Worm (Caenorhabditis elegans) whole organism, young adult: ENCODE measurements around the gene Y7A5A.24.
A peak's percentile ranks its signal among the peaks of the same experiment; 100 is the strongest.

Experiments
- B0035.1 ChIP-seq: sonication (generic microtip); optimal IDR thresholded peaks from 2 replicates; lab custom pipeline; 2016; ENCODE audit warnings: missing genetic modification characterization, mild to moderate bottlenecking, missing compliant biosample characterization, missing genotype, missing genetic modification reagents
- D2030.7 ChIP-seq: fragments of 200-800 bp; sonication (Bioruptor generic); IDR thresholded peaks from 2 replicates; pipeline ENCODE4 v1.3.6; 2022; ENCODE audit warnings: missing genetic modification reagents, missing genetic modification characterization, missing compliant biosample characterization
- F22D6.2 ChIP-seq: sonication (generic microtip); optimal IDR thresholded peaks from 2 replicates; lab custom pipeline; 2016; ENCODE audit warnings: mild to moderate bottlenecking, missing genetic modification characterization, missing compliant biosample characterization
- F23B12.7 ChIP-seq: sonication (generic microtip); optimal IDR thresholded peaks from 2 replicates; lab custom pipeline; 2017; ENCODE audit warnings: missing genetic modification characterization, mild to moderate bottlenecking, missing compliant biosample characterization, antibody characterized with exemption, moderate library complexity; ENCODE audit not compliant: insufficient read depth
- F33H1.4 ChIP-seq: fragments of 200-800 bp; sonication (Bioruptor generic); IDR thresholded peaks from 2 replicates; pipeline ENCODE4 v1.3.6; 2022; ENCODE audit warnings: missing genetic modification reagents, missing genetic modification characterization, missing compliant biosample characterization
- K11D2.4 ChIP-seq: fragments of 200-800 bp; sonication (Bioruptor generic); IDR thresholded peaks from 2 replicates; pipeline ENCODE4 v1.3.6; 2022; ENCODE audit warnings: missing genetic modification reagents, missing genetic modification characterization, missing compliant biosample characterization
- T26A5.8 ChIP-seq: sonication (generic microtip); optimal IDR thresholded peaks from 2 replicates; lab custom pipeline; 2016; ENCODE audit warnings: missing genetic modification characterization, missing compliant biosample characterization
- Y53G8AR.9 ChIP-seq: fragments of 200-800 bp; sonication (Bioruptor generic); conservative IDR thresholded peaks from 2 replicates; pipeline ENCODE4 v1.3.6; 2022; ENCODE audit warnings: missing genetic modification reagents, missing genetic modification characterization, missing compliant biosample characterization
- Y56A3A.18 ChIP-seq: fragments of 200-800 bp; sonication (Bioruptor generic); IDR thresholded peaks from 2 replicates; pipeline ENCODE4 v1.3.6; 2022; ENCODE audit warnings: missing genetic modification reagents, missing genetic modification characterization, missing compliant biosample characterization
- Y79H2A.3 ChIP-seq: fragments of 200-800 bp; sonication (Bioruptor generic); conservative IDR thresholded peaks from 2 replicates; pipeline ENCODE4 v1.3.6; 2022; ENCODE audit warnings: missing genetic modification reagents, missing genetic modification characterization, missing compliant biosample characterization
- ZK185.1 ChIP-seq: sonication (generic microtip); optimal IDR thresholded peaks from 2 replicates; lab custom pipeline; 2016; ENCODE audit warnings: mild to moderate bottlenecking, missing genetic modification characterization, missing compliant biosample characterization; ENCODE audit not compliant: poor library complexity, severe bottlenecking
- akir-1 ChIP-seq: fragments of 200-800 bp; sonication (Bioruptor generic); optimal IDR thresholded peaks from 2 replicates; lab custom pipeline; 2018; ENCODE audit warnings: mild to moderate bottlenecking, missing genetic modification characterization, moderate library complexity, missing compliant biosample characterization
- aptf-2 ChIP-seq: fragments of 200-800 bp; sonication (Bioruptor generic); conservative IDR thresholded peaks from 2 replicates; pipeline ENCODE4 v1.3.6; 2022; ENCODE audit warnings: missing genetic modification reagents, missing genetic modification characterization, missing compliant biosample characterization
- atf-7 ChIP-seq: sonication (generic microtip); optimal IDR thresholded peaks from 2 replicates; lab custom pipeline; 2017; ENCODE audit warnings: mild to moderate bottlenecking, missing genetic modification characterization, missing compliant biosample characterization
- athp-1 ChIP-seq: sonication (generic microtip); optimal IDR thresholded peaks from 2 replicates; lab custom pipeline; 2017; ENCODE audit warnings: mild to moderate bottlenecking, missing genetic modification characterization, missing compliant biosample characterization
- bed-1 ChIP-seq: fragments of 200-800 bp; sonication (Bioruptor generic); IDR thresholded peaks from 2 replicates; pipeline ENCODE4 v1.3.6; 2022; ENCODE audit warnings: missing genetic modification reagents, missing genetic modification characterization, missing compliant biosample characterization
- bed-2 ChIP-seq: fragments of 200-800 bp; sonication (Bioruptor generic); IDR thresholded peaks from 2 replicates; pipeline ENCODE4 v1.3.6; 2022; ENCODE audit warnings: missing genetic modification reagents, missing genetic modification characterization, missing compliant biosample characterization
- ccch-3 ChIP-seq: fragments of 200-800 bp; sonication (Bioruptor generic); optimal IDR thresholded peaks from 2 replicates; lab custom pipeline; 2018; ENCODE audit warnings: mild to moderate bottlenecking, missing genetic modification characterization, missing compliant biosample characterization
- ceh-100 ChIP-seq: fragments of 200-800 bp; sonication (Bioruptor generic); IDR thresholded peaks from 2 replicates; pipeline ENCODE4 v1.3.6; 2022; ENCODE audit warnings: missing genetic modification reagents, missing genetic modification characterization, missing compliant biosample characterization
- ceh-58 ChIP-seq: fragments of 200-800 bp; sonication (Bioruptor generic); IDR thresholded peaks from 2 replicates; pipeline ENCODE4 v1.3.6; 2022; ENCODE audit warnings: missing genetic modification characterization, missing compliant biosample characterization
- ceh-91 ChIP-seq: fragments of 200-800 bp; sonication (Bioruptor generic); IDR thresholded peaks from 2 replicates; pipeline ENCODE4 v1.3.6; 2022; ENCODE audit warnings: missing genetic modification reagents, missing genetic modification characterization, missing compliant biosample characterization
- die-1 ChIP-seq: sonication (generic microtip); optimal IDR thresholded peaks from 2 replicates; lab custom pipeline; 2016; ENCODE audit warnings: missing genotype, mild to moderate bottlenecking, missing genetic modification characterization, missing compliant biosample characterization
- efl-1 ChIP-seq: fragments of 150-350 bp; optimal IDR thresholded peaks from 2 replicates; lab custom pipeline; 2014; ENCODE audit warnings: missing biosample characterization, missing genetic modification reagents, missing genetic modification characterization
- ets-4 ChIP-seq: fragments of 200-800 bp; sonication (Bioruptor generic); optimal IDR thresholded peaks from 2 replicates; lab custom pipeline; 2018; ENCODE audit warnings: mild to moderate bottlenecking, missing genetic modification characterization, missing compliant biosample characterization
- gei-17 ChIP-seq: fragments of 200-800 bp; sonication (Bioruptor generic); optimal IDR thresholded peaks from 2 replicates; lab custom pipeline; 2018; ENCODE audit warnings: mild to moderate bottlenecking, missing genetic modification characterization, missing compliant biosample characterization
- him-1 ChIP-seq: sonication (generic microtip); optimal IDR thresholded peaks from 2 replicates; lab custom pipeline; 2016; ENCODE audit warnings: missing genotype, missing genetic modification reagents, missing genetic modification characterization, missing compliant biosample characterization
- hmg-1.2 ChIP-seq: fragments of 200-800 bp; sonication (Bioruptor generic); IDR thresholded peaks from 2 replicates; pipeline ENCODE4 v1.3.6; 2022; ENCODE audit warnings: missing genetic modification reagents, missing genetic modification characterization, missing compliant biosample characterization
- hmg-20 ChIP-seq: fragments of 200-800 bp; sonication (Bioruptor generic); IDR thresholded peaks from 2 replicates; pipeline ENCODE4 v1.3.6; 2022; ENCODE audit warnings: missing genetic modification reagents, missing genetic modification characterization, missing compliant biosample characterization
- hsf-1 ChIP-seq: fragments of 200-800 bp; sonication (Bioruptor generic); IDR thresholded peaks from 2 replicates; pipeline ENCODE4 v1.3.6; 2022; ENCODE audit warnings: missing genetic modification reagents, missing genetic modification characterization, missing compliant biosample characterization
- let-526 ChIP-seq: fragments of 200-800 bp; sonication (Bioruptor generic); IDR thresholded peaks from 2 replicates; pipeline ENCODE4 v1.3.6; 2022; ENCODE audit warnings: missing genetic modification reagents, missing genetic modification characterization, missing compliant biosample characterization
- let-607 ChIP-seq, 2 experiments: fragments of 200-800 bp in 1 of 2; sonication (Bioruptor generic) in 1 of 2; sonication (generic microtip) in 1 of 2; optimal IDR thresholded peaks; 2 replicates each; lab custom pipeline; 2016 to 2018; ENCODE audit warnings: mild to moderate bottlenecking in 2 of 2, missing compliant biosample characterization in 2 of 2, missing genetic modification characterization in 2 of 2, moderate library complexity in 2 of 2, missing genotype in 1 of 2
- lin-26 ChIP-seq: fragments of 200-800 bp; sonication (Bioruptor generic); IDR thresholded peaks from 2 replicates; pipeline ENCODE4 v1.3.6; 2022; ENCODE audit warnings: missing genetic modification reagents, missing genetic modification characterization, missing compliant biosample characterization
- lsy-27 ChIP-seq: sonication (generic microtip); optimal IDR thresholded peaks from 2 replicates; lab custom pipeline; 2017; ENCODE audit warnings: missing genetic modification characterization, mild to moderate bottlenecking, missing compliant biosample characterization, antibody characterized with exemption, missing genotype, borderline replicate concordance; ENCODE audit not compliant: insufficient read depth
- nfya-1 ChIP-seq: sonication (generic microtip); optimal IDR thresholded peaks from 2 replicates; lab custom pipeline; 2017; ENCODE audit warnings: antibody characterized with exemption, missing compliant biosample characterization, missing genetic modification characterization, borderline replicate concordance; ENCODE audit not compliant: insufficient read depth
- nfya-2 ChIP-seq: fragments of 200-800 bp; sonication (Bioruptor generic); IDR thresholded peaks from 2 replicates; pipeline ENCODE4 v1.3.6; 2022; ENCODE audit warnings: missing genetic modification reagents, missing genetic modification characterization, missing compliant biosample characterization
- nhr-80 ChIP-seq: sonication (generic microtip); optimal IDR thresholded peaks from 2 replicates; lab custom pipeline; 2016; ENCODE audit warnings: missing genetic modification characterization, missing compliant biosample characterization
- pha-4 ChIP-seq: fragments of 150-350 bp; sonication (generic microtip); optimal IDR thresholded peaks from 2 replicates; lab custom pipeline; 2014; ENCODE audit warnings: missing biosample characterization, missing genetic modification reagents, missing genetic modification characterization
- rec-8 ChIP-seq, 2 experiments: sonication (generic microtip); optimal IDR thresholded peaks; 2 replicates each; lab custom pipeline; 2016; ENCODE audit warnings: mild to moderate bottlenecking in 2 of 2, missing genetic modification characterization in 2 of 2, missing genetic modification reagents in 2 of 2, missing genotype in 2 of 2, missing biosample characterization in 1 of 2, missing compliant biosample characterization in 1 of 2, moderate library complexity in 1 of 2
- rpc-1 ChIP-seq, 2 experiments: fragments of 150-350 bp in 1 of 2; sonication (generic microtip) in 1 of 2; optimal IDR thresholded peaks; 2 replicates each; lab custom pipeline; 2014 to 2018; ENCODE audit warnings: missing biosample characterization in 1 of 2, missing genetic modification characterization in 1 of 2, missing genetic modification reagents in 1 of 2, missing genotype in 1 of 2
- sdz-38 ChIP-seq: sonication (generic microtip); optimal IDR thresholded peaks from 2 replicates; lab custom pipeline; 2016; ENCODE audit warnings: missing genotype, missing genetic modification characterization, missing compliant biosample characterization
- tbp1 ChIP-seq: fragments of 200-800 bp; sonication (Bioruptor generic); optimal IDR thresholded peaks from 2 replicates; lab custom pipeline; 2018; ENCODE audit warnings: mild to moderate bottlenecking, missing genetic modification characterization, missing compliant biosample characterization
- tbx-9 ChIP-seq: sonication (generic microtip); optimal IDR thresholded peaks from 2 replicates; lab custom pipeline; 2016; ENCODE audit warnings: borderline replicate concordance, missing genetic modification characterization, inconsistent platforms, missing compliant biosample characterization
- tlf-1 ChIP-seq: fragments of 200-800 bp; sonication (Bioruptor generic); optimal IDR thresholded peaks from 2 replicates; lab custom pipeline; 2018; ENCODE audit warnings: mild to moderate bottlenecking, missing genetic modification characterization, missing compliant biosample characterization
- unc-62 ChIP-seq: fragments of 150-350 bp; optimal IDR thresholded peaks from 2 replicates; lab custom pipeline; 2014; ENCODE audit warnings: missing biosample characterization, missing genetic modification reagents, missing genetic modification characterization
- zim-3 ChIP-seq: sonication (generic microtip); optimal IDR thresholded peaks from 2 replicates; lab custom pipeline; 2017; ENCODE audit warnings: mild to moderate bottlenecking, missing genetic modification characterization, moderate library complexity, missing compliant biosample characterization
- ztf-22 ChIP-seq: fragments of 200-800 bp; sonication (Bioruptor generic); optimal IDR thresholded peaks from 2 replicates; lab custom pipeline; 2018; ENCODE audit warnings: mild to moderate bottlenecking, missing genetic modification characterization, moderate library complexity, missing compliant biosample characterization
- ztf-25 ChIP-seq: fragments of 200-800 bp; sonication (Bioruptor generic); IDR thresholded peaks from 2 replicates; pipeline ENCODE4 v1.3.6; 2022; ENCODE audit warnings: missing genetic modification reagents, missing genetic modification characterization, missing compliant biosample characterization
- ztf-26 ChIP-seq: sonication (generic microtip); optimal IDR thresholded peaks from 2 replicates; lab custom pipeline; 2017; ENCODE audit warnings: missing genetic modification characterization, missing compliant biosample characterization

Gene Y7A5A.24

DNA sequence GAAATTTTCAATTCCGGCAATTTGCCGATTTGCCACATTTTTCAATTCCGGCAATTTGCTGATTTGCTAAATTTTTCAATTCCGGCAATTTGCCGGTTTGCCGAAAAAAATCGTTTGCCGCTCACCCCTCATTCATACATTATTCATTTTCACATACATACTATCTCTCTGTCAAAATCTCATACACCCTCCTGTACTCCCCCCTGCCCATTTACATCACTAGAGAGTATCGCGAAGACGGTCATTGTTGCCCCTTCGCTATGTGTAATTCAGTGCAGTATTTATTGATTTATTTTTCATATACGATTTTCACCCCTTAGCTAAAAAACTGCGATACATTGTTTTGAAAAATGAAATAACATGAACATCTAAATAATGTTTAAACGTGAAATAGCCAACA lies 45.5 kb downstream of the Y7A5A.24 start (continued):
- TF ChIP-seq rpc-1 (optimal IDR thresholded peaks at IDR 0.05; lab: Kevin White, UChicago) (no peak), rpc-1 (tag; optimal IDR thresholded peaks at IDR 0.05; lab: Kevin White, UChicago) (no peak), lin-26 (GFP tag; lab: Robert Waterston, UW) (no peak), unc-62 (no peak), akir-1 (GFP tag; lab: Kevin White, UChicago) (no peak), atf-7 (peak; percentile 8), nfya-1 (tag; lab: Kevin White, UChicago) (no peak), D2030.7 (no peak), ZK185.1 (no peak), sdz-38 (tag; lab: Kevin White, UChicago) (no peak), Y53G8AR.9 (no peak), tbx-9 (tag; lab: Kevin White, UChicago) (no peak), bed-1 (GFP tag; lab: Robert Waterston, UW) (no peak), F23B12.7 (tag; lab: Kevin White, UChicago) (no peak), ztf-25 (GFP tag; lab: Robert Waterston, UW) (no peak), tbp1 (GFP tag; lab: Kevin White, UChicago) (peak; percentile 67), hsf-1 (GFP tag; lab: Robert Waterston, UW) (no peak), tlf-1 (no peak), him-1 (tag; lab: Kevin White, UChicago) (no peak), ceh-58 (no peak), pha-4 (no peak), rec-8 (tag; optimal IDR thresholded peaks at IDR 0.05; lab: Kevin White, UChicago) (no peak), bed-2 (GFP tag; lab: Robert Waterston, UW) (no peak), T26A5.8 (tag; lab: Kevin White, UChicago) (no peak), ztf-22 (GFP tag; lab: Kevin White, UChicago) (no peak), lsy-27 (tag; lab: Kevin White, UChicago) (no peak), ets-4 (GFP tag; lab: Kevin White, UChicago) (no peak), zim-3 (tag; lab: Kevin White, UChicago) (no peak), F22D6.2 (tag; lab: Kevin White, UChicago) (peak; percentile 41), Y56A3A.18 (GFP tag; lab: Robert Waterston, UW) (peak; percentile 72), ceh-91 (GFP tag; lab: Robert Waterston, UW) (no peak), athp-1 (tag; lab: Kevin White, UChicago) (no peak), nhr-80 (peak; percentile 47), ztf-26 (tag; lab: Kevin White, UChicago) (peak; percentile 70), gei-17 (peak; percentile 93), K11D2.4 (GFP tag; lab: Robert Waterston, UW) (peak; percentile 77), B0035.1 (tag; lab: Kevin White, UChicago) (no peak), die-1 (no peak), efl-1 (no peak), hmg-1.2 (peak; percentile 56), Y79H2A.3 (GFP tag; lab: Robert Waterston, UW) (no peak), ceh-100 (GFP tag; lab: Robert Waterston, UW) (no peak), hmg-20 (GFP tag; lab: Robert Waterston, UW) (no peak), let-607 (tag; optimal IDR thresholded peaks at IDR 0.05; lab: Kevin White, UChicago) (peak in 1 of 2 experiments; percentile 64), F33H1.4 (GFP tag; lab: Robert Waterston, UW) (no peak), let-526 (no peak), aptf-2 (GFP tag; lab: Robert Waterston, UW) (no peak), ccch-3 (GFP tag; lab: Kevin White, UChicago) (no peak), nfya-2 (GFP tag; lab: Robert Waterston, UW) (no peak)
